Fruit fly (Drosophila melanogaster) whole organism, pupa: Measurements from ENCODE around the gene Ced-12.

Experiments used
- CG10348 ChIP-seq: fragments of 200-800 bp; sonication (Bioruptor generic); IDR thresholded peaks from 2 replicates; pipeline ENCODE4 v1.3.6; 2022; ENCODE audit warnings: missing biosample characterization, missing genetic modification characterization
- CG15710 ChIP-seq: fragments of 200-800 bp; sonication (Bioruptor generic); optimal IDR thresholded peaks from 2 replicates; lab custom pipeline; 2018; ENCODE audit warnings: missing biosample characterization, mild to moderate bottlenecking, missing genetic modification characterization, moderate library complexity
- CG32121 ChIP-seq: fragments of 200-800 bp; sonication (Bioruptor generic); IDR thresholded peaks from 2 replicates; pipeline ENCODE4 v1.3.6; 2022; ENCODE audit warnings: missing biosample characterization, missing genetic modification characterization
- CG34367 ChIP-seq: fragments of 200-800 bp; sonication (Bioruptor generic); optimal IDR thresholded peaks from 2 replicates; lab custom pipeline; 2018; ENCODE audit warnings: missing biosample characterization, mild to moderate bottlenecking, missing genetic modification characterization
- CG8301 ChIP-seq: fragments of 200-800 bp; sonication (Bioruptor generic); optimal IDR thresholded peaks from 2 replicates; lab custom pipeline; 2018; ENCODE audit warnings: missing biosample characterization, mild to moderate bottlenecking, missing genetic modification characterization
- Ets98B ChIP-seq: fragments of 200-800 bp; sonication (Bioruptor generic); IDR thresholded peaks from 2 replicates; pipeline ENCODE4 v1.3.6; 2022; ENCODE audit warnings: missing biosample characterization, missing genetic modification characterization
- Pif1B ChIP-seq: fragments of 200-800 bp; sonication (Bioruptor generic); optimal IDR thresholded peaks from 3 replicates; lab custom pipeline; 2016; ENCODE audit warnings: missing biosample characterization, missing genetic modification characterization
- Snoo ChIP-seq: fragments of 200-800 bp; sonication (Bioruptor generic); optimal IDR thresholded peaks from 3 replicates; lab custom pipeline; 2017; ENCODE audit warnings: missing biosample characterization, mild to moderate bottlenecking, missing genetic modification characterization, inconsistent platforms

- no peak for TF ChIP-seq CG8301 (tag; lab: Kevin White, UChicago)
- TF ChIP-seq CG32121: no peak
- TF ChIP-seq CG15710 (tag; lab: Kevin White, UChicago): no peak
- TF ChIP-seq CG34367: no peak
- TF ChIP-seq CG10348 (GFP tag; lab: Robert Waterston, UW): no peak
- TF ChIP-seq Pif1B (GFP tag; lab: Kevin White, UChicago): no peak
- TF ChIP-seq Snoo (tag; lab: Kevin White, UChicago): peak; percentile 26
- TF ChIP-seq Ets98B (GFP tag; lab: Robert Waterston, UW): no peak
Measured at dm6 chr2L:12112943-12113557, 15.4 kb downstream of the Ced-12 start.
